Worm (Caenorhabditis elegans) whole organism, L1 larva: ENCODE measurements around the gene C18C4.7.

Experiments
- C16A3.4 ChIP-seq: fragments of 150-350 bp; optimal IDR thresholded peaks from 2 replicates; lab custom pipeline; 2014; ENCODE audit warnings: missing biosample characterization, missing genetic modification characterization
- C34B4.2 ChIP-seq: sonication (generic microtip); optimal IDR thresholded peaks from 2 replicates; lab custom pipeline; 2017; ENCODE audit warnings: mild to moderate bottlenecking, missing genetic modification characterization, missing compliant biosample characterization
- F16B12.6 ChIP-seq: fragments of 150-350 bp; optimal IDR thresholded peaks from 2 replicates; lab custom pipeline; 2014; ENCODE audit warnings: missing biosample characterization, missing genetic modification characterization
- Y116A8C.19 ChIP-seq: sonication (generic microtip); optimal IDR thresholded peaks from 2 replicates; lab custom pipeline; 2016; ENCODE audit warnings: missing compliant biosample characterization, missing genetic modification characterization, borderline replicate concordance
- aha-1 ChIP-seq: fragments of 150-350 bp; optimal IDR thresholded peaks from 2 replicates; lab custom pipeline; 2014; ENCODE audit warnings: missing biosample characterization, missing genetic modification characterization
- alr-1 ChIP-seq: fragments of 200-800 bp; sonication (Bioruptor generic); optimal IDR thresholded peaks from 2 replicates; lab custom pipeline; 2018; ENCODE audit warnings: borderline replicate concordance, mild to moderate bottlenecking, missing genetic modification characterization, missing compliant biosample characterization
- aly-2 ChIP-seq: fragments of 150-350 bp; optimal IDR thresholded peaks from 2 replicates; lab custom pipeline; 2014; ENCODE audit warnings: missing biosample characterization, missing genetic modification characterization
- ceh-8 ChIP-seq: fragments of 200-800 bp; sonication (Bioruptor generic); optimal IDR thresholded peaks from 2 replicates; lab custom pipeline; 2018; ENCODE audit warnings: mild to moderate bottlenecking, missing genetic modification characterization, moderate library complexity, missing compliant biosample characterization
- ceh-82 ChIP-seq, 3 experiments: fragments of 150-350 bp in 1 of 3; sonication (generic microtip) in 2 of 3; optimal IDR thresholded peaks; 2 replicates each; lab custom pipeline; 2014 to 2017; ENCODE audit warnings: missing biosample characterization in 3 of 3, missing genetic modification characterization in 3 of 3
- ceh-88 ChIP-seq: fragments of 200-800 bp; sonication (Bioruptor generic); IDR thresholded peaks from 2 replicates; pipeline ENCODE4 v1.3.6; 2022; ENCODE audit warnings: missing genetic modification characterization, missing compliant biosample characterization
- ces-1 ChIP-seq: fragments of 150-350 bp; optimal IDR thresholded peaks from 2 replicates; lab custom pipeline; 2014; ENCODE audit warnings: missing biosample characterization, missing genetic modification reagents, missing genetic modification characterization
- dpl-1 ChIP-seq, 3 experiments: fragments of 150-350 bp in 2 of 3; sonication (generic microtip) in 1 of 3; optimal IDR thresholded peaks; 2 replicates each; lab custom pipeline; 2014 to 2017; ENCODE audit warnings: missing biosample characterization in 3 of 3, missing genetic modification characterization in 3 of 3, missing genetic modification reagents in 3 of 3
- efl-1 ChIP-seq, 4 experiments: fragments of 150-350 bp; optimal IDR thresholded peaks in 3 of 4; peaks in 1 of 4; 1 replicate in 1 of 4; 2 replicates in 3 of 4; lab custom pipeline; 2014; ENCODE audit warnings: missing biosample characterization in 2 of 4, missing genetic modification characterization in 2 of 4, missing genetic modification reagents in 2 of 4
- efl-3 ChIP-seq: fragments of 200-800 bp; sonication (Bioruptor generic); optimal IDR thresholded peaks from 2 replicates; lab custom pipeline; 2018; ENCODE audit warnings: mild to moderate bottlenecking, missing genetic modification characterization, missing compliant biosample characterization
- egl-13 ChIP-seq: sonication (generic microtip); optimal IDR thresholded peaks from 2 replicates; lab custom pipeline; 2016; ENCODE audit warnings: missing genotype, missing genetic modification reagents, missing genetic modification characterization, missing compliant biosample characterization
- egl-27 ChIP-seq, 2 experiments: fragments of 150-350 bp in 1 of 2; sonication (generic microtip); optimal IDR thresholded peaks; 3 replicates each; lab custom pipeline; 2017 to 2018; ENCODE audit warnings: missing biosample characterization in 2 of 2, missing genetic modification characterization in 2 of 2, missing genetic modification reagents in 2 of 2
- elt-2 ChIP-seq: sonication (generic microtip); optimal IDR thresholded peaks from 2 replicates; lab custom pipeline; 2016; ENCODE audit warnings: missing genetic modification characterization, mild to moderate bottlenecking, inconsistent platforms, missing compliant biosample characterization, missing genetic modification reagents
- fkh-10 ChIP-seq: sonication (generic microtip); optimal IDR thresholded peaks from 2 replicates; lab custom pipeline; 2017; ENCODE audit warnings: missing biosample characterization, missing genetic modification reagents, missing genetic modification characterization
- fkh-4 ChIP-seq: sonication (generic microtip); optimal IDR thresholded peaks from 2 replicates; lab custom pipeline; 2016; ENCODE audit warnings: missing compliant biosample characterization, missing genetic modification characterization, borderline replicate concordance
- hlh-4 ChIP-seq: sonication (generic microtip); optimal IDR thresholded peaks from 2 replicates; lab custom pipeline; 2016; ENCODE audit warnings: mild to moderate bottlenecking, missing genetic modification characterization, missing compliant biosample characterization
- hpl-2 ChIP-seq: fragments of 150-350 bp; optimal IDR thresholded peaks from 2 replicates; lab custom pipeline; 2014; ENCODE audit warnings: missing biosample characterization, missing genetic modification reagents, missing genetic modification characterization
- irx-1 ChIP-seq: sonication (generic microtip); optimal IDR thresholded peaks from 2 replicates; lab custom pipeline; 2016; ENCODE audit warnings: missing genetic modification characterization, missing compliant biosample characterization
- lin-13 ChIP-seq: fragments of 150-350 bp; optimal IDR thresholded peaks from 2 replicates; lab custom pipeline; 2014; ENCODE audit warnings: missing biosample characterization, missing genetic modification reagents, missing genetic modification characterization
- lin-15B ChIP-seq: fragments of 150-350 bp; sonication (generic microtip); optimal IDR thresholded peaks from 3 replicates; lab custom pipeline; 2014; ENCODE audit warnings: missing biosample characterization, missing genetic modification characterization
- lsy-2 ChIP-seq, 2 experiments: fragments of 150-350 bp; optimal IDR thresholded peaks; 2 replicates each; lab custom pipeline; 2014; ENCODE audit warnings: missing biosample characterization in 2 of 2, missing genetic modification characterization in 2 of 2
- mab-9 ChIP-seq: fragments of 200-800 bp; sonication (Bioruptor generic); IDR thresholded peaks from 2 replicates; pipeline ENCODE4 v1.3.6; 2022; ENCODE audit warnings: missing genetic modification reagents, missing genetic modification characterization, missing compliant biosample characterization
- mef-2 ChIP-seq: fragments of 150-350 bp; optimal IDR thresholded peaks from 2 replicates; lab custom pipeline; 2014; ENCODE audit warnings: missing biosample characterization, missing genetic modification characterization
- mep-1 ChIP-seq: fragments of 150-350 bp; optimal IDR thresholded peaks from 2 replicates; lab custom pipeline; 2014; ENCODE audit warnings: missing biosample characterization, missing genetic modification characterization
- nhr-11 ChIP-seq: fragments of 150-350 bp; optimal IDR thresholded peaks from 2 replicates; lab custom pipeline; 2014; ENCODE audit warnings: missing biosample characterization, missing genetic modification characterization
- nhr-12 ChIP-seq: sonication (generic microtip); optimal IDR thresholded peaks from 2 replicates; lab custom pipeline; 2017; ENCODE audit warnings: missing biosample characterization, missing genetic modification characterization
- nhr-47 ChIP-seq: sonication (generic microtip); optimal IDR thresholded peaks from 2 replicates; lab custom pipeline; 2016; ENCODE audit warnings: mild to moderate bottlenecking, missing genetic modification characterization, moderate library complexity, missing compliant biosample characterization
- nhr-71 ChIP-seq: sonication (generic microtip); optimal IDR thresholded peaks from 2 replicates; lab custom pipeline; 2016; ENCODE audit warnings: mild to moderate bottlenecking, missing genetic modification characterization, moderate library complexity, missing compliant biosample characterization
- nhr-90 ChIP-seq: sonication (generic microtip); optimal IDR thresholded peaks from 2 replicates; lab custom pipeline; 2016; ENCODE audit warnings: mild to moderate bottlenecking, missing genetic modification characterization, missing compliant biosample characterization; ENCODE audit not compliant: poor library complexity
- pag-3 ChIP-seq: sonication (generic microtip); optimal IDR thresholded peaks from 2 replicates; lab custom pipeline; 2017; ENCODE audit warnings: missing genetic modification characterization, mild to moderate bottlenecking, missing compliant biosample characterization, antibody characterized with exemption, borderline replicate concordance; ENCODE audit not compliant: insufficient read depth
- pax-3 ChIP-seq: fragments of 200-800 bp; sonication (Bioruptor generic); optimal IDR thresholded peaks from 2 replicates; lab custom pipeline; 2018; ENCODE audit warnings: mild to moderate bottlenecking, missing genetic modification characterization, moderate library complexity, missing compliant biosample characterization
- snpc-4 ChIP-seq: fragments of 150-350 bp; optimal IDR thresholded peaks from 2 replicates; lab custom pipeline; 2014; ENCODE audit warnings: missing biosample characterization, missing genetic modification characterization
- snu-23 ChIP-seq: sonication (generic microtip); optimal IDR thresholded peaks from 2 replicates; lab custom pipeline; 2016; ENCODE audit warnings: missing genetic modification characterization, missing compliant biosample characterization
- sptf-1 ChIP-seq: fragments of 150-350 bp; optimal IDR thresholded peaks from 2 replicates; lab custom pipeline; 2014; ENCODE audit warnings: missing biosample characterization, missing genetic modification characterization
- sup-37 ChIP-seq: fragments of 200-800 bp; sonication (Bioruptor generic); optimal IDR thresholded peaks from 2 replicates; lab custom pipeline; 2018; ENCODE audit warnings: mild to moderate bottlenecking, missing genetic modification characterization, missing compliant biosample characterization
- swsn-7 ChIP-seq: sonication (generic microtip); optimal IDR thresholded peaks from 2 replicates; lab custom pipeline; 2016; ENCODE audit warnings: missing genetic modification characterization, missing compliant biosample characterization
- unc-130 ChIP-seq: fragments of 150-350 bp; optimal IDR thresholded peaks from 2 replicates; lab custom pipeline; 2017; ENCODE audit warnings: missing biosample characterization, missing genetic modification characterization, inconsistent platforms
- unc-62 ChIP-seq: fragments of 150-350 bp; optimal IDR thresholded peaks from 2 replicates; lab custom pipeline; 2014; ENCODE audit warnings: missing biosample characterization, missing genetic modification reagents, missing genetic modification characterization
- zag-1 ChIP-seq: fragments of 150-350 bp; optimal IDR thresholded peaks from 2 replicates; lab custom pipeline; 2014; ENCODE audit warnings: missing biosample characterization, missing genetic modification characterization
- zip-4 ChIP-seq: fragments of 200-800 bp; sonication (Bioruptor generic); optimal IDR thresholded peaks from 2 replicates; lab custom pipeline; 2018; ENCODE audit warnings: mild to moderate bottlenecking, missing genetic modification characterization, moderate library complexity, missing compliant biosample characterization
- ztf-4 ChIP-seq: fragments of 150-350 bp; optimal IDR thresholded peaks from 2 replicates; lab custom pipeline; 2014; ENCODE audit warnings: missing biosample characterization, missing genetic modification characterization

Gene C18C4.7

ce11 chrV:5509966-5510365, 57.1 kb downstream of the C18C4.7 start:
- TF ChIP-seq aha-1 (no peak), mep-1 (tag; lab: Kevin White, UChicago) (no peak), lin-13 (GFP tag; lab: Kevin White, UChicago) (no peak), pax-3 (tag; lab: Kevin White, UChicago) (no peak), ces-1 (GFP tag; lab: Kevin White, UChicago) (no peak), pag-3 (tag; lab: Kevin White, UChicago) (no peak), ceh-88 (GFP tag; lab: Robert Waterston, UW) (no peak), lsy-2 (tag; optimal IDR thresholded peaks at IDR 0.05; lab: Kevin White, UChicago) (no peak), nhr-11 (tag; lab: Kevin White, UChicago) (no peak), ztf-4 (tag; lab: Kevin White, UChicago) (no peak)

- no peak for TF ChIP-seq nhr-11 (tag; lab: Kevin White, UChicago)
- no peak for TF ChIP-seq fkh-4 (tag; lab: Kevin White, UChicago)
- TF ChIP-seq, all 84 proteins: peak for 0
Observed at ce11 chrV:5509134-5509533, 57.9 kb downstream of the C18C4.7 start.

ce11 chrV:5504807-5505442, 62.1 kb downstream of the C18C4.7 start, which contains the start of the genes dnj-19 and nhr-47:
dnj-19 (minus strand) TSS chrV:5504857.
nhr-47 (plus strand) TSS chrV:5505253.
- TF ChIP-seq nhr-90 (tag; lab: Kevin White, UChicago) (peak; percentile 94), irx-1 (tag; lab: Kevin White, UChicago) (peak; percentile 88), aly-2 (tag; lab: Kevin White, UChicago) (peak; percentile 21), nhr-12 (tag; lab: Kevin White, UChicago) (peak; percentile 36), elt-2 (tag; lab: Kevin White, UChicago) (peak; percentile 73), ceh-8 (GFP tag; lab: Kevin White, UChicago) (peak; percentile 83), hpl-2 (GFP tag; lab: Kevin White, UChicago) (peak; percentile 59), egl-27 (tag; optimal IDR thresholded peaks at IDR 0.05; lab: Kevin White, UChicago) (peak in 1 of 2 experiments; percentile 40), lin-15B (peak; percentile 77), fkh-10 (GFP tag; lab: Kevin White, UChicago) (peak; percentile 62), zip-4 (peak; percentile 83), unc-130 (tag; lab: Kevin White, UChicago) (peak; percentile 73), sptf-1 (tag; lab: Kevin White, UChicago) (no peak), sup-37 (GFP tag; lab: Kevin White, UChicago) (peak; percentile 90), dpl-1 (GFP tag; optimal IDR thresholded peaks at IDR 0.05; lab: Kevin White, UChicago) (peak; percentile 80 to 86 (median 86)), zag-1 (tag; lab: Kevin White, UChicago) (no peak), unc-62 (GFP tag; lab: Kevin White, UChicago) (no peak), F16B12.6 (peak; percentile 59), lin-13 (GFP tag; lab: Kevin White, UChicago) (peak; percentile 87), C34B4.2 (tag; lab: Kevin White, UChicago) (no peak), ceh-88 (GFP tag; lab: Robert Waterston, UW) (peak; percentile 77), egl-13 (peak; percentile 92), pax-3 (tag; lab: Kevin White, UChicago) (peak; percentile 88), nhr-47 (tag; lab: Kevin White, UChicago) (no peak), ceh-82 (tag; optimal IDR thresholded peaks at IDR 0.05; lab: Kevin White, UChicago) (peak; percentile 92 to 95 (median 94)), Y116A8C.19 (tag; lab: Kevin White, UChicago) (no peak), nhr-71 (tag; lab: Kevin White, UChicago) (peak; percentile 96), snu-23 (GFP tag; lab: Kevin White, UChicago) (peak; percentile 95), alr-1 (tag; lab: Kevin White, UChicago) (no peak), efl-1 (optimal IDR thresholded peaks at IDR 0.05; lab: Kevin White, UChicago) (peak; percentile 88), efl-1 (GFP tag; optimal IDR thresholded peaks at IDR 0.05 in 1 of 2; lab: Kevin White, UChicago) (peak; percentile 81 to 98), efl-3 (peak; percentile 51), hlh-4 (tag; lab: Kevin White, UChicago) (no peak), snpc-4 (tag; lab: Kevin White, UChicago) (peak; percentile 79), C16A3.4 (tag; lab: Kevin White, UChicago) (peak; percentile 88), ztf-4 (tag; lab: Kevin White, UChicago) (peak; percentile 67), mab-9 (GFP tag; lab: Robert Waterston, UW) (peak; percentile 86), swsn-7 (tag; lab: Kevin White, UChicago) (peak; percentile 96), mef-2 (tag; lab: Kevin White, UChicago) (no peak)
